Worm (Caenorhabditis elegans): ENCODE data around the gene nphp-1.

The nphp-1 gene

DNA sequence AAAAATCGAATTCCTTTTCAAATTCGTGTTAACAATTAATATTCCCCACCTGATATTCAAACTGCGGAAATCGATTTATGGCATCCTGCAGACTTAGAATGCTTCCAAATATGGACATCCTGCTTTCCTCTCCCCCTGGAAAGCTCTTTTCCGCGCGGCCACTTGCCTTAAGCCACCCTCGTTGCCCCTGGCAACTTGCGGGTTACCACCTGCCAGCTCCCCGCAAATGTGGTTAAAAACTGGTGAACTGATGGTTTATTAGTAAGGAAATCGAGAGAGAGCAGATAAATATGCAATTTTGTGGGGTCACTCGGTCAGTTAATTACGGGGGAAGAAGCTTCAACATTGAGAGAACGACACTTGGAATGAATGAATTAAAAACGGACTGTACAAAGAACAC, at the start of gene nphp-1:
TSS of gene nphp-1 (minus strand) at position 145 of the 400 bp plus-strand sequence.
- TF ChIP-seq hmbx-1 (tag; optimal IDR thresholded peaks at IDR 0.05) (no peak), tbx-37 (GFP tag; conservative IDR thresholded peaks at IDR 0.05) (no peak), F13C5.2 (tag; optimal IDR thresholded peaks at IDR 0.05) (no peak), B0310.2 (tag; optimal IDR thresholded peaks at IDR 0.05) (no peak), hnd-1 (tag; optimal IDR thresholded peaks at IDR 0.05) (no peak), ceh-13 (GFP tag; optimal IDR thresholded peaks at IDR 0.05) (no peak), tra-4 (tag; optimal IDR thresholded peaks at IDR 0.05) (no peak), tbx-11 (GFP tag; IDR thresholded peaks at IDR 0.05) (no peak), aly-1 (tag; optimal IDR thresholded peaks at IDR 0.05) (no peak), scrt-1 (GFP tag; IDR thresholded peaks at IDR 0.05) (no peak), hmg-4 (GFP tag; optimal IDR thresholded peaks at IDR 0.05) (no peak), flt-1 (GFP tag; IDR thresholded peaks at IDR 0.05) (no peak)

DNA sequence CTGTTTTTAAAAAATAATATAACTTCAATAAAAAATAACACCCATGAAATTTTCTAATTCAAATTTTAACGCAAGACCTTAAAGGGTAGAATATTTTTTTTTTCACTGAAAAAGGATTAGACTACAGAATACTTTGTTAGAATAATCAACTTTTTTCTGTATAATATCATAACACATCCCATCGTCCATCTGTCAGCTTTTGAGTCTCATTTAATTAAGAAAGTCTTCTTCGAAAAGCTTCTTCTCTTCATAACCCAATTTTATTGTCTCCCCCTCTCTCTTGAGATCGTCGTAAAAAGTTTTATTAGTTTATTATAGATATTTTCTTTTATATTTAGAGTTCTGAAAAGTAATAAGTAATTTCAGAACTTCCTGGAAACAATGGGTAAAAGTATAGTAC, 44.0 kb upstream of the nphp-1 start:
- TF ChIP-seq ets-7 (tag; optimal IDR thresholded peaks at IDR 0.05): no peak
- no peak for TF ChIP-seq pes-1 (GFP tag; IDR thresholded peaks at IDR 0.05)
- TF ChIP-seq hmbx-1 (tag; optimal IDR thresholded peaks at IDR 0.05): no peak
- no peak for TF ChIP-seq tra-4 (tag; optimal IDR thresholded peaks at IDR 0.05)
- no peak for TF ChIP-seq B0310.2 (tag; optimal IDR thresholded peaks at IDR 0.05)
- no peak for TF ChIP-seq tbx-11 (GFP tag; IDR thresholded peaks at IDR 0.05)
- TF ChIP-seq scrt-1 (GFP tag; IDR thresholded peaks at IDR 0.05): no peak
- TF ChIP-seq aly-1 (tag; optimal IDR thresholded peaks at IDR 0.05): no peak
- no peak for TF ChIP-seq hmg-4 (GFP tag; optimal IDR thresholded peaks at IDR 0.05)
- no peak for TF ChIP-seq sea-1 (GFP tag; conservative IDR thresholded peaks at IDR 0.05)
- no peak for TF ChIP-seq ceh-36 (tag; optimal IDR thresholded peaks at IDR 0.05)
- no peak for TF ChIP-seq flt-1 (GFP tag; IDR thresholded peaks at IDR 0.05)

DNA sequence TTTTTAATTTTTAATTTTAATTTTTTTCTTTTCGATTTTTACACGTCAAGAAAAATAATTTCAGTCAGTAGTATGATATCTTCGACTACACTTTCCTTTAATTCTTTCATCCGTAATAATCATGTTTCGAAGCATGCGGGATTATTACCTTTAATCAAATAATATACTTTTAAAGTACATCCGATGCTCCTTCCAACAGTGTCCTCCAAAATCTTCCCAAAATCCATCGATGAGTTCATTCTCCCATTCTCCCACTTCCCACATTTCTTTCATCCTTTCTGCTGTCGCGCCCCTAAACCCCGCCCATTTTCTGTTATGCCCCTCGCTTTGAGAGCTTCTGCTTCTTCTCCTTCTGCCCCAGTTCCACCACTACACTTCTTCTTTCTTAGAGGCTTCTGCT, 42.7 kb upstream of the nphp-1 start, which contains the start of gene lgc-57:
TSS of gene lgc-57 (plus strand) at position 301 of the 400 bp plus-strand sequence.
- TF ChIP-seq ama-1 (optimal IDR thresholded peaks at IDR 0.05) (no peak), ceh-36 (tag; optimal IDR thresholded peaks at IDR 0.05) (no peak), F13C5.2 (tag; optimal IDR thresholded peaks at IDR 0.05) (no peak), sea-1 (GFP tag; conservative IDR thresholded peaks at IDR 0.05) (no peak), pes-1 (GFP tag; IDR thresholded peaks at IDR 0.05) (no peak), aly-1 (tag; optimal IDR thresholded peaks at IDR 0.05) (no peak), ceh-13 (GFP tag; optimal IDR thresholded peaks at IDR 0.05) (no peak)

DNA sequence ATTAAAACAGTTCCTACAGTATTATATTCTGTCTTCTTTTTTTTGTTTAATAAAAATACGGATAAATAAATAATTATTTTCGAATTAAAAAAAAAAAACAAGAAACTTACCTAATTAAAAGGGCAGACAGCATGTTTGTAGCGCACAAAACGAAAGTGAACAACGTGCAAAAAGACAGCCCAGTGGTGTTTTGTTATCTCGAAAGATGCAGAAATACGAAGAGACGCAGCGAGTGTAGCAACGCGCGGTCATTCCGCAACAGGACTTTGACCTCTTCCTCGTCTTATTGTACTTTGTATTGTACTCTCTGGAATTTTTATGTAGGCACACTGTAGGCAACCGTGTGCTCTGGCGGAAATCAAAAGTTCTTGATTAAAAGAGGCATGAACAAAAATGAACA, 41.6 kb upstream of the nphp-1 start, which contains the start of gene gbh-1:
TSS of gene gbh-1 (minus strand) at position 149 of the 400 bp plus-strand sequence.
- no peak for TF ChIP-seq ets-7 (tag; optimal IDR thresholded peaks at IDR 0.05)
- no peak for TF ChIP-seq hmbx-1 (tag; optimal IDR thresholded peaks at IDR 0.05)
- no peak for TF ChIP-seq hnd-1 (tag; optimal IDR thresholded peaks at IDR 0.05)
- no peak for TF ChIP-seq ama-1 (optimal IDR thresholded peaks at IDR 0.05)
- TF ChIP-seq pes-1 (GFP tag; IDR thresholded peaks at IDR 0.05): no peak
- no peak for TF ChIP-seq flt-1 (GFP tag; IDR thresholded peaks at IDR 0.05)
- TF ChIP-seq B0310.2 (tag; optimal IDR thresholded peaks at IDR 0.05): no peak
- TF ChIP-seq sea-1 (GFP tag; conservative IDR thresholded peaks at IDR 0.05): no peak
- TF ChIP-seq tra-4 (tag; optimal IDR thresholded peaks at IDR 0.05): no peak
- no peak for TF ChIP-seq ceh-13 (GFP tag; optimal IDR thresholded peaks at IDR 0.05)
- TF ChIP-seq tbx-37 (GFP tag; conservative IDR thresholded peaks at IDR 0.05): no peak
- TF ChIP-seq ceh-36 (tag; optimal IDR thresholded peaks at IDR 0.05): no peak
- no peak for TF ChIP-seq F13C5.2 (tag; optimal IDR thresholded peaks at IDR 0.05)
- no peak for TF ChIP-seq hmg-4 (GFP tag; optimal IDR thresholded peaks at IDR 0.05)
- no peak for TF ChIP-seq scrt-1 (GFP tag; IDR thresholded peaks at IDR 0.05)

DNA sequence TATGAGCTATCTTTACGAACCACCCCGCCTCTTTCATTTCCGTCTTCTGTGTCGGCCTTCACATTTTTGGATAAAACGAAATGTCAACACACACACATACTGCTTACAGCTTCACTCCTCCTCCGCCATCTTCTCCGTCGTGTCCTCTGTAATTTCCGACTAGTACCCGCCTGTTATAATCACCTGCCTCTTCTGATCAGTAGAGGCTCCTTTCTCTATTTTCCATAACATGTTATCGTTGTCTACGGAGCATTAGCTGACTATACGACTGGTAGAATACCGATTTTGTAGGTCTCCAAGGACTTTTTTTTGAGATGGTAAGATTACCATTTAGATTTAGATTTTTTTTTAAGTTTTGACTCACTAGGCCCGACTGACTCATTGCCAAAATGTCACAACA, 32.9 kb upstream of the nphp-1 start:
- no peak for TF ChIP-seq scrt-1 (GFP tag; IDR thresholded peaks at IDR 0.05)
- TF ChIP-seq tbx-11 (GFP tag; IDR thresholded peaks at IDR 0.05): no peak
- no peak for TF ChIP-seq hmg-4 (GFP tag; optimal IDR thresholded peaks at IDR 0.05)
- no peak for TF ChIP-seq flt-1 (GFP tag; IDR thresholded peaks at IDR 0.05)
- no peak for TF ChIP-seq tbx-37 (GFP tag; conservative IDR thresholded peaks at IDR 0.05)
- no peak for TF ChIP-seq B0310.2 (tag; optimal IDR thresholded peaks at IDR 0.05)
- no peak for TF ChIP-seq aly-1 (tag; optimal IDR thresholded peaks at IDR 0.05)
- no peak for TF ChIP-seq hmbx-1 (tag; optimal IDR thresholded peaks at IDR 0.05)
- no peak for TF ChIP-seq F13C5.2 (tag; optimal IDR thresholded peaks at IDR 0.05)
- TF ChIP-seq ets-7 (tag; optimal IDR thresholded peaks at IDR 0.05): no peak
- no peak for TF ChIP-seq pes-1 (GFP tag; IDR thresholded peaks at IDR 0.05)
- no peak for TF ChIP-seq tra-4 (tag; optimal IDR thresholded peaks at IDR 0.05)
- no peak for TF ChIP-seq ceh-13 (GFP tag; optimal IDR thresholded peaks at IDR 0.05)
- no peak for TF ChIP-seq ceh-36 (tag; optimal IDR thresholded peaks at IDR 0.05)

DNA sequence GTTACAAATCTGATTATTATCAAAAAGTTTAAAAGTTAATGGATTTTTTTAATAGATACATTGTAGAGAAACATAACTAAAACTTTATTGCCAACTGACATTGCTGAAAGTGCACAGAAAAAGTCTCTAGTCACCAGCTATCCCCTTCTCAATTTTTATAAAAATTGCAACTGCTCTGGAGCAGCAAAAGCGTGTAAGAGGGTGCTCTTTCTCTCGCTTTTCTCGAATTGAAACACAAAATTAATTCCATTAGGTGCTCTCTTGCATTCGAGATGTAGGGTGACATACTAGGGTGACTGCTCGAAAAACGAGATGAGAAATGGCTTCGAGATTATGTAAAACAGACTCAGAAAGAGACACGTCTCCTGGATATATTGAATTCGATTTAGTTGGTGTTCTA, 28.6 kb upstream of the nphp-1 start:
- TF ChIP-seq pes-1 (GFP tag; IDR thresholded peaks at IDR 0.05): no peak
- TF ChIP-seq aly-1 (tag; optimal IDR thresholded peaks at IDR 0.05): no peak
- no peak for TF ChIP-seq sea-1 (GFP tag; conservative IDR thresholded peaks at IDR 0.05)
- TF ChIP-seq tbx-37 (GFP tag; conservative IDR thresholded peaks at IDR 0.05): no peak
- no peak for TF ChIP-seq F13C5.2 (tag; optimal IDR thresholded peaks at IDR 0.05)
- TF ChIP-seq hnd-1 (tag; optimal IDR thresholded peaks at IDR 0.05): no peak
- TF ChIP-seq hmbx-1 (tag; optimal IDR thresholded peaks at IDR 0.05): no peak
- no peak for TF ChIP-seq flt-1 (GFP tag; IDR thresholded peaks at IDR 0.05)
- TF ChIP-seq ceh-13 (GFP tag; optimal IDR thresholded peaks at IDR 0.05): no peak
- TF ChIP-seq tbx-11 (GFP tag; IDR thresholded peaks at IDR 0.05): no peak

DNA sequence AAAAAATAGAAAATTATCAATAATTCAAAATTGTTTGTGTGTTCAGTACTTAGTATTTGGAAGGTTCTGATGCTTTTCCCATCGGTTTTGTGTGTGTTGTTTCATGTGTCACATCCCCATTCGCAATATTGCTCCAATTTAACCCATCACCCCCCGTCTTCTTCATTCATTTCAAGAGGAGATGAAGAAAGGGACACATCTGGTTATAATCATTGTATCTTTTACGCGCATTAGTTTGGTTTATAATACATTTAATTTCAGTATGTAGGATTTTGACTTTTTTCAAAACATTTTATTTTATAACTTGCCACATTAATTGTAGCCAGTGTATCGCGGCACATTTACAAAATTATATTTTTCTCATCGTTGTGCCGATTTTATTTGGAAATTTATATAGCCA, 28.1 kb upstream of the nphp-1 start:
- TF ChIP-seq tbx-11 (GFP tag; IDR thresholded peaks at IDR 0.05): no peak
- TF ChIP-seq scrt-1 (GFP tag; IDR thresholded peaks at IDR 0.05): no peak
- TF ChIP-seq hmbx-1 (tag; optimal IDR thresholded peaks at IDR 0.05): no peak
- TF ChIP-seq aly-1 (tag; optimal IDR thresholded peaks at IDR 0.05): no peak
- no peak for TF ChIP-seq ceh-13 (GFP tag; optimal IDR thresholded peaks at IDR 0.05)
- TF ChIP-seq ama-1 (optimal IDR thresholded peaks at IDR 0.05): no peak
- TF ChIP-seq B0310.2 (tag; optimal IDR thresholded peaks at IDR 0.05): no peak
- TF ChIP-seq tra-4 (tag; optimal IDR thresholded peaks at IDR 0.05): no peak
- TF ChIP-seq ets-7 (tag; optimal IDR thresholded peaks at IDR 0.05): no peak
- no peak for TF ChIP-seq tbx-37 (GFP tag; conservative IDR thresholded peaks at IDR 0.05)
- no peak for TF ChIP-seq pes-1 (GFP tag; IDR thresholded peaks at IDR 0.05)
- TF ChIP-seq flt-1 (GFP tag; IDR thresholded peaks at IDR 0.05): no peak
- no peak for TF ChIP-seq ceh-36 (tag; optimal IDR thresholded peaks at IDR 0.05)
- no peak for TF ChIP-seq sea-1 (GFP tag; conservative IDR thresholded peaks at IDR 0.05)
- TF ChIP-seq hnd-1 (tag; optimal IDR thresholded peaks at IDR 0.05): no peak
- TF ChIP-seq hmg-4 (GFP tag; optimal IDR thresholded peaks at IDR 0.05): no peak
- TF ChIP-seq F13C5.2 (tag; optimal IDR thresholded peaks at IDR 0.05): no peak
